Fruit fly (Drosophila melanogaster): ENCODE data around the gene mRpL1.

The mRpL1 gene

DNA sequence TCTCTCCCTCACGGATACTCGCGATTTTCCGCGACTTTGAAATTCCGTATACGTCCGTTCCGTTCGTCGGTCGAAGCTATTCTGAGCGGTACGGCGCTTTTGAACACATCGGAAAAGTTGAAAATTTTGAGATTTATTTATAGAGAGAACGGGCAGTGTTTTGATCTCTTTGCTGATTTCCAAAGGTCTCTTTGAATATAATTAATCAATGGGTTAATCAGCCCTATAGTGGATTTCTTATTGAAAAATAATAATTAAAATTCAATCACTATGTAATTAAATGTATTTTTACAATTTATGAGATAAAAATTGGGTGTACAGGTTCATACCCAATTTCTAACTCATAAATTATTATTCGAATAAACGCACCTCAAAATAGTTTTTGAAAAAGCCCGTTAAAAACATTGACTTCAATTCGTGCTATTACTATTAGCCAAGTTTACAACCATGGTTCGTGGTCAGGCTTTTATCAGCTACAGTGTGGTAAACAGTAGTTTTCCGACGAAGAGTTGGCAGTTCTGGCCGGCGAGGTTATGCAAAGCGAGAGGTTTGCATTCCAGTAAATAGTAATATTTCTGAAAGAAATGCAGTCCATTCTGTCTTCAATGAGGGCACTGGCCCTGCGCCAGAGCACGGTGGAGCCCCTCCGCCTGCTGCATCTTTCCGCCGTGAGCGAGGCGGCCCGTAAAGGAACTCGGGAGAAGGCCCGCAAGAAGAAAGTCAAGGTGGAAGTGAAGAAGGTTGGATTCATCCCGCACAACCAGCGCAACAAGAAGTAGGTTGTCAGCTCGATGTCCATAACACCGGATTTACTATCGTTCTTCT is at the start of gene mRpL1, which contains the start of gene CG9626 (continued):
- TF ChIP-seq dmrt11E (tag; optimal IDR thresholded peaks at IDR 0.05) = peak; percentile 6
- TF ChIP-seq HLHmδ (GFP tag; optimal IDR thresholded peaks at IDR 0.05) = no peak
- no peak for TF ChIP-seq toy (GFP tag; IDR thresholded peaks at IDR 0.05)
- no peak for TF ChIP-seq stc (GFP tag; IDR thresholded peaks at IDR 0.05)
- peak; percentile 24 for TF ChIP-seq Dek (tag; optimal IDR thresholded peaks at IDR 0.05)
- TF ChIP-seq mam (GFP tag; optimal IDR thresholded peaks at IDR 0.05) = peak; percentile 34
- peak; percentile 60 for TF ChIP-seq CG13287 (GFP tag; IDR thresholded peaks at IDR 0.05; ENCODE audit: partially characterized antibody)
- 0 out of 2 replicates have a peak, but pooled peaks have one; percentile 12 for TF ChIP-seq lmd (GFP tag; IDR thresholded peaks at IDR 0.05)
- peak; percentile 86 for TF ChIP-seq Lhr (GFP tag; optimal IDR thresholded peaks at IDR 0.05)
- peak; percentile 87 for TF ChIP-seq CG15514 (GFP tag; optimal IDR thresholded peaks at IDR 0.05)
- TF ChIP-seq Med (GFP tag) = peak; percentile 86
- TF ChIP-seq Bgb (GFP tag; IDR thresholded peaks at IDR 0.05; ENCODE audit: partially characterized antibody) = 0 out of 2 replicates have a peak, but pooled peaks have one; percentile 23
- peak; percentile 28; the same call in 1 of the 2 replicates for TF ChIP-seq CG9932 (GFP tag; IDR thresholded peaks at IDR 0.05)
- no peak for TF ChIP-seq pan (optimal IDR thresholded peaks at IDR 0.05)
- no peak for TF ChIP-seq pan (GFP tag; optimal IDR thresholded peaks at IDR 0.05 in 1 of 2, IDR thresholded peaks at IDR 0.05 in 1 of 2)
- peak; percentile 70; the same call in 1 of the 2 replicates for TF ChIP-seq GATAe (GFP tag; conservative IDR thresholded peaks at IDR 0.05)
- peak in 1 of 2 experiments; percentile 53 for TF ChIP-seq insv (GFP tag; optimal IDR thresholded peaks at IDR 0.05)
- TF ChIP-seq Hsf (GFP tag; optimal IDR thresholded peaks at IDR 0.05) = peak; percentile 27
- TF ChIP-seq Sry-δ (GFP tag; optimal IDR thresholded peaks at IDR 0.05) = peak; percentile 69
- peak; percentile 94 for TF ChIP-seq pita (GFP tag; optimal IDR thresholded peaks at IDR 0.05)
- no peak for TF ChIP-seq unc-4 (GFP tag; IDR thresholded peaks at IDR 0.05; ENCODE audit: partially characterized antibody)
- TF ChIP-seq caup (GFP tag; optimal IDR thresholded peaks at IDR 0.05; ENCODE audit: severe bottlenecking) = no peak
- peak; percentile 63 for TF ChIP-seq gfzf (GFP tag; optimal IDR thresholded peaks at IDR 0.05)
- TF ChIP-seq ci (GFP tag; IDR thresholded peaks at IDR 0.05) = peak; percentile 28; the same call in 1 of the 3 replicates
- TF ChIP-seq BEAF-32 (GFP tag; optimal IDR thresholded peaks at IDR 0.05) = peak; percentile 58
- TF ChIP-seq CG3065 (GFP tag; optimal IDR thresholded peaks at IDR 0.05) = peak; percentile 6
- TF ChIP-seq HmgZ (tag; optimal IDR thresholded peaks at IDR 0.05) = peak; percentile 88
- TF ChIP-seq Camta (GFP tag; optimal IDR thresholded peaks at IDR 0.05) = peak; percentile 31
- TF ChIP-seq CG10267 (tag; optimal IDR thresholded peaks at IDR 0.05) = peak; percentile 94
- peak; percentile 45 for TF ChIP-seq CG17829 (tag; optimal IDR thresholded peaks at IDR 0.05)
- TF ChIP-seq sc (optimal IDR thresholded peaks at IDR 0.05) = no peak
- TF ChIP-seq sc (GFP tag; optimal IDR thresholded peaks at IDR 0.05) = no peak
- TF ChIP-seq pnt (GFP tag; optimal IDR thresholded peaks at IDR 0.05) = no peak
- peak; percentile 69 for TF ChIP-seq dm (GFP tag; optimal IDR thresholded peaks at IDR 0.05)
- TF ChIP-seq dpn (GFP tag; optimal IDR thresholded peaks at IDR 0.05) = peak in 1 of 2 experiments; percentile 43
- TF ChIP-seq CoRest (tag; optimal IDR thresholded peaks at IDR 0.05) = peak; percentile 45
- peak; percentile 20 for TF ChIP-seq Xbp1 (GFP tag; optimal IDR thresholded peaks at IDR 0.05)
- TF ChIP-seq trem (tag; optimal IDR thresholded peaks at IDR 0.05) = peak; percentile 100
- TF ChIP-seq tll (GFP tag; optimal IDR thresholded peaks at IDR 0.05) = peak in 1 of 2 experiments; percentile 89
- TF ChIP-seq CG7928 (GFP tag; optimal IDR thresholded peaks at IDR 0.05) = peak; percentile 19
- TF ChIP-seq CG30020 (tag; optimal IDR thresholded peaks at IDR 0.05) = peak; percentile 29
- peak; percentile 8 for TF ChIP-seq Max (GFP tag; optimal IDR thresholded peaks at IDR 0.05)
- peak; percentile 54 for TF ChIP-seq CG3163 (GFP tag; optimal IDR thresholded peaks at IDR 0.05)
- TF ChIP-seq Hmr (GFP tag; optimal IDR thresholded peaks at IDR 0.05) = peak; percentile 71
- peak; percentile 49 for TF ChIP-seq CG2120 (GFP tag; optimal IDR thresholded peaks at IDR 0.05)
- peak; percentile 64 for TF ChIP-seq CG17186 (GFP tag; optimal IDR thresholded peaks at IDR 0.05)
- TF ChIP-seq zen2 (GFP tag; IDR thresholded peaks at IDR 0.05; ENCODE audit: partially characterized antibody) = no peak
